Worm (Caenorhabditis elegans): ENCODE measurements around the gene cex-2.

DNA sequence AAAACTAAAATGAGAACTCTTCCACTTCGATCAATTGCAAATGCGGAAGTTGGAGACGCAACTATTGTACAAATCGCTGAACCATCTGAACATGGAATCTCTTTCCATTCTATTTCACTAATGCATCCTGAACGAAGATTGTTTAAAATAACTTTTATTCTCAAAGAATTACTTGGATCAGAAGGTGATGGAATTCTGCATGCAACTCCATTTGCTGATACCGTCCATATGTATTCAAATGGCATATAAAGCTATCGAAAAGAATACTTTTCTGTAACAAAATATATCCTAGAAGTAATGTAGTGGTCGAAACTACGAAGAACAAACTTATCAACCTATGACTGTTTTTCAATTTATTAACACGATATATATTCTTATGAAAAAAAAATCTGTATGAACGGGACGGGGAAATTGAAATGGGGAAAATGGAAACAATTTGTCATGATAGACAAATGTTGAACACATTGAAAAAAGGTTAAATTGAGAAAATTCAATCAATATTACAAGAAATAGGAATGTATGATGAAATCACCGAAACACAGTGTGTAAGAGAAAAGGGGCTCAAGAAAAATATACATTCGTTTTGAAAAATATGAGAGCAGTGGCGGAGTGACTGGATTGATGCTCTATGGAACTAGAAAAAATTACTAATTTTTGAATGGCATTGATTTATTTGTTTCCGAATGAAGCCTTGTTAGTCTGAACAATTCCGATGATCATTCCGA is 42.7 kb upstream of the cex-2 start, which contains the start of gene T01H3.2:
- TF ChIP-seq ceh-82 (tag; optimal IDR thresholded peaks at IDR 0.05) (no peak), tag-97 (GFP tag; IDR thresholded peaks at IDR 0.05) (no peak), lin-13 (GFP tag; optimal IDR thresholded peaks at IDR 0.05) (no peak), ZK337.2 (GFP tag; IDR thresholded peaks at IDR 0.05) (no peak), lin-15B (tag; optimal IDR thresholded peaks at IDR 0.05) (no peak), nhr-77 (tag; optimal IDR thresholded peaks at IDR 0.05) (no peak), ceh-62 (tag; optimal IDR thresholded peaks at IDR 0.05) (no peak), nhr-25 (tag; optimal IDR thresholded peaks at IDR 0.05; ENCODE audit: borderline replicate concordance, insufficient read depth) (no peak), F26F4.8 (GFP tag; conservative IDR thresholded peaks at IDR 0.05) (no peak), unc-39 (tag; optimal IDR thresholded peaks at IDR 0.05) (no peak), zag-1 (tag; optimal IDR thresholded peaks at IDR 0.05) (no peak), dmd-6 (GFP tag; IDR thresholded peaks at IDR 0.05) (no peak), ces-1 (GFP tag; optimal IDR thresholded peaks at IDR 0.05) (no peak)

Measured in whole organism, L4 larva.